Fruit fly (Drosophila melanogaster) S2 (cell line): ENCODE data around the gene TpnC25D.

Experiments used
- CG8478 ChIP-seq: fragments of >200 bp; optimal IDR thresholded peaks from 2 replicates; lab custom pipeline; 2018
- CTCF ChIP-seq, 2 experiments: fragments of >200 bp; optimal IDR thresholded peaks; 2 replicates each; lab custom pipeline; 2018

The TpnC25D gene

DNA sequence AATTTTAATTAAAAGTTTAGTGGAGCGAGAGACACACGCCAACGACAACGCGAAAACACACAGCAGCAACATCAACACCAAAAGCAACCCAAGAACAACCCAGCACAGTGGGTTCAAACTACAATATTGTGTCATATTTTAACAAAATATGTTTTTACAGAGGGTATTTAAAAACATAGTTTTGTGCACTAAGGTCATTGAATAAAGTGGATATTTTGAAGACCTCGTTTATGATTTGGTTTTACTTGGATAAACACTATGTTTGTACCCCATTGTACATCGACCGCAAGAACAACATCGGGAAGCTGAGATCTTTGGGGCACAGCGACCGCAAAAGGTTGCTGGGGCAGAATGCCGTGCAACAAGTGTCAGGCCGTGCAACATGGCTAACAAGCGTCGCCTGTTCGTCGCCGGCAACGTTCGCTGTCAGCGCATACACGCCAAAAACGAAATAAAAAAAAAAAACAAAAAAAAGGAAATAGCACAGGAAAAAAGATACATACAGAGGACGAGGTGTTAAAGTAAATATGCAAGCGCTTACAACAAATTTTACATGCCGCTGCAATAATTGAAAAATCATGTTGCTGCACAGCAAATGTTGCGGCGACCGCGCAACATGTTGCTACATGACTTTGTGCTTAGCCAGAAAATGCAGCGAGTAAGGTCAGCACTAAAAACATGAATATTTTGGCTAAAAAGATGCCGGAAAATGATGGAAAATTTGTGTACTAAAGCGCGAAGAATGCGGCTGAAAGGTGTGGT, 44.9 kb downstream of the TpnC25D start:
- TF ChIP-seq CG8478 (lab: Kevin White, UChicago) (no peak), CTCF (optimal IDR thresholded peaks at IDR 0.05; lab: Kevin White, UChicago) (no peak)

DNA sequence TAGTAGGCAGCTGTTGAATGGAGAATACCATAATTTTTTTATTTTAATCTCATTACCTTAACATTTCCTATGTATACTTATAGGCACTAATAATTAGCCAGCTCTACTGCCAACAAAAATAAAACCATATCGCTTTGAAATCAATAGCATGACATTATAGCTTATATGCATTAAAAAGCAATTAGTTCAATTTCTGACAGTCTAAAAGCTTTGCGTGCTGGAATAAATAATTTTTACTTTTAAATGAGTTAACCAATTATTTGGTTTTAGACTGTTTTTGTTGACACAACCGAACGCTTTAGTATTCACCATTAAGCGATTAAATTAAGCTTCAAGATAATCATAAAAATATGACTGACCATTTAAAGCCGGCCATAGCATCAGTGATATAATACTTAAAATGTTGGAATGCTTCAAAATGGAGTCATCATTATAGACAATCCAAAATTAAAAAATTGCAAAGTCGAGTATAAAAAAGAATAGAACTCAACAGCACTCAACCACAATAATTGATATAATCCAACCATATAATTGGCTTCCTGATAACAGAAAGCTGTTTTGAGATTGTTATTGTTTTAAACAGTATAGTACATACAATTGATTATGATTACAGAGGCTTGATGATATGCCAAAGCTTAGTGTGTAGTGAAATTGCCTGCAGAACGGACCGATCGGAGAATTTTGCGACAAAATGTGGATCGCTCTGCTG, 47.0 kb downstream of the TpnC25D start, which contains the start of gene Cyp4ac1:
Gene Cyp4ac1 (plus strand): TSS at position 659 of the 709 bp plus-strand sequence.
- TF ChIP-seq CTCF (optimal IDR thresholded peaks at IDR 0.05; lab: Kevin White, UChicago) (no peak), CG8478 (lab: Kevin White, UChicago) (no peak)

DNA sequence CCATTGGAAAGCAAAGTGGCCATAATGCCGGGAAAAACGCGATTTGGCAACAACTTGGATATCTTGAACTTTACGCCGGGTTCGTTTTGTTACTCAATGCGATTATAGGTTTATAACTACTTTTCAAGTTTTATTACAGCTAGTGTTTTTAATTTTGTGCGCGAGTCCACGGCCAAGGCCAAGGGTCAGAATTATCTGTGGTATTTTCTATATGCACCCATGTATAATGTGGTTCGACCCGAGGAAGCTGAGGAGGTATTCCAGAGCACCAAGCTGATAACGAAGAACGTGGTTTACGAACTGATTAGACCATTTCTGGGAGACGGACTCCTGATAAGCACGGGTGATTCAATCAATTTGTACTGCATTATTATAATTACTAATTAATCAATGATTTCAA, 47.7 kb downstream of the TpnC25D start:
- TF ChIP-seq CTCF (optimal IDR thresholded peaks at IDR 0.05; lab: Kevin White, UChicago), result no peak
- TF ChIP-seq CG8478 (lab: Kevin White, UChicago), result no peak

DNA sequence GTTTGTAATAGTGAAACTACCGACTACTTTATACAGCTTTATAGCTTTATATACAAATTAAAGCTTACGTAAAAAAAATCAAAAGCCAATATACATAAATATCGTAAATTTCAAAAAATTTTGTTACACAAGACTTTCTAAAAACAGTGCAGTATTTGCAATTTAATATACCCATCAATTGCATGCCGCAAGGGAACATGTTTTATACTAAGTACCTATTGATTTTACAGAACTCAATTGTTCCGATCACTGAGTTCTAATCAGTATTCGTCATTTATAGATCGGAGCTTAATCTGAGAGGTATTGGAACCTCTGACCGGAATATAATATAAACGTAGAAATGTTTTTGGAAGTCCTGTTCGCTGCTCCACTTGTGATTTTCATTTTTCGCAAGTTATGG, 49.6 kb downstream of the TpnC25D start, which contains the start of gene Cyp4ac2:
Gene Cyp4ac2 (plus strand): TSS at position 301 of the 400 bp plus-strand sequence.
- TF ChIP-seq CTCF (optimal IDR thresholded peaks at IDR 0.05; lab: Kevin White, UChicago) (no peak), CG8478 (lab: Kevin White, UChicago) (no peak)

DNA sequence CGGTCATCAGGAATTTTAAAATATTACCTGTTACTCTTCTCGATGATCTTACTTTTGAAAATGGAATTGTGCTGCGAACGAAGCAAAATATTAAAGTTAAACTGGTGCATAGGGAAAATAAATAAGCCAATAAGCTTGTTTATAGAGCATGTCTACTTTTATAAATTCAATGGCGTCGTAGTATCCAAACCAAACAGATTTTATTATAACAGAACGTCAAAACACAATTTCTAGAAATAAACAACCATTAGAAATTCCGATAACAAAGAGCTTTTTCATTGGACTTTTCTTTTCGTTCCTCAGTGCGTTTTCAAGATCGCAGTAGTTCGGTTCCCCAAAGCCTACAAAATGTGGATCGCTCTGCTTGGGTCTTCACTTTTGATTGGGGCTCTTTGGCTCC, 51.7 kb downstream of the TpnC25D start, which contains the start of gene Cyp4ac3:
Gene Cyp4ac3 (plus strand): TSS at position 301 of the 400 bp plus-strand sequence.
- TF ChIP-seq CG8478 (lab: Kevin White, UChicago) (no peak), CTCF (optimal IDR thresholded peaks at IDR 0.05; lab: Kevin White, UChicago) (no peak)
